Worm (Caenorhabditis elegans): Measurements from ENCODE around the gene M04B2.4.

M04B2.4 gene

ce11 chrIV:11475080-11475479, 45.8 kb downstream of the M04B2.4 start:
- TF ChIP-seq set-16 (GFP tag; IDR thresholded peaks at IDR 0.05) = peak; percentile 79
- no peak for TF ChIP-seq arid-1 (GFP tag; conservative IDR thresholded peaks at IDR 0.05)

DNA sequence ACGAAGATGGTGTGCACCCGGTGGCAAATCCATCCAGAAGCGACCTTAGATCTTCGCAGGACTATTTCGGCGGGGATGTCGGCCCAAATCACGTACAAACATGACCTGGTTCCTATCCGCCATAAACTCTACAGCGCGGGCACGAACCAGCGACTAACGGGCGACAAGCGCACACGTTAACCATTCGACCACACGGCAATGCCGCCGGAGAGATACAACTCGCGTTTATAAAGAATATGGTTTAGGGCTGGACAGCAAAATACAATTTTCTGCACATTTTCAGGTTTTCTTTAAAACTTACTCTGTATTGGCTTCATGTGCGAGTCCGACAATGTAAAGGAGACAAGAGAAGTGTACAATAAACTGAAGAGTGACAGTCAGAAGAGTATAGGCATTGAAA, 46.8 kb downstream of the M04B2.4 start:
- TF ChIP-seq ama-1 (optimal IDR thresholded peaks at IDR 0.05) (no peak), dmd-8 (GFP tag; IDR thresholded peaks at IDR 0.05) (peak; percentile 99), aly-2 (tag; optimal IDR thresholded peaks at IDR 0.05) (peak; percentile 81), ceh-20 (GFP tag; IDR thresholded peaks at IDR 0.05) (peak; percentile 87), cey-2 (tag; optimal IDR thresholded peaks at IDR 0.05; ENCODE audit: borderline replicate concordance, insufficient read depth) (no peak), gei-8 (GFP tag; optimal IDR thresholded peaks at IDR 0.05) (peak; percentile 97), zip-2 (tag; optimal IDR thresholded peaks at IDR 0.05) (no peak), egl-27 (tag; optimal IDR thresholded peaks at IDR 0.05) (no peak), D1046.2 (GFP tag; IDR thresholded peaks at IDR 0.05) (peak; percentile 93), madf-5 (GFP tag; IDR thresholded peaks at IDR 0.05) (peak; percentile 76 to 88; a peak in 3 of 4 replicates), F26F4.8 (GFP tag; conservative IDR thresholded peaks at IDR 0.05) (peak; percentile 98), nhr-237 (tag; optimal IDR thresholded peaks at IDR 0.05) (no peak), php-3 (GFP tag; IDR thresholded peaks at IDR 0.05) (peak; percentile 91), ztf-11 (tag; optimal IDR thresholded peaks at IDR 0.05) (no peak), F37D6.2 (tag; optimal IDR thresholded peaks at IDR 0.05) (peak; percentile 46), dmd-9 (GFP tag; IDR thresholded peaks at IDR 0.05) (peak; percentile 89), hlh-30 (tag; optimal IDR thresholded peaks at IDR 0.05; ENCODE audit: insufficient read depth) (peak; percentile 73), F49E8.2 (tag; optimal IDR thresholded peaks at IDR 0.05; ENCODE audit: borderline replicate concordance) (peak; percentile 76), unc-130 (GFP tag; optimal IDR thresholded peaks at IDR 0.05) (peak; percentile 87), zfp-3 (GFP tag; conservative IDR thresholded peaks at IDR 0.05) (peak; percentile 90; the same call in 1 of the 2 replicates), sdz-12 (GFP tag; optimal IDR thresholded peaks at IDR 0.05) (peak; percentile 91), ctbp-1 (GFP tag; IDR thresholded peaks at IDR 0.05) (peak; percentile 87), lin-13 (GFP tag; optimal IDR thresholded peaks at IDR 0.05) (peak; percentile 85), ZK546.5 (tag; optimal IDR thresholded peaks at IDR 0.05) (no peak), lir-3 (tag; optimal IDR thresholded peaks at IDR 0.05) (peak; percentile 91), ceh-82 (tag; optimal IDR thresholded peaks at IDR 0.05) (no peak), nhr-48 (tag; optimal IDR thresholded peaks at IDR 0.05) (peak; percentile 68), nhr-111 (GFP tag; optimal IDR thresholded peaks at IDR 0.05) (peak; percentile 95), duxl-1 (tag; optimal IDR thresholded peaks at IDR 0.05; ENCODE audit: poor library complexity) (peak; percentile 86), hlh-11 (tag; optimal IDR thresholded peaks at IDR 0.05) (peak; percentile 78), mxl-2 (GFP tag; conservative IDR thresholded peaks at IDR 0.05) (peak; percentile 91), Y75B8A.6 (GFP tag; IDR thresholded peaks at IDR 0.05) (peak; percentile 87), mdl-1 (tag; optimal IDR thresholded peaks at IDR 0.05) (peak in 1 of 2 experiments; percentile 3), daf-8 (GFP tag; IDR thresholded peaks at IDR 0.05) (0 out of 2 replicates have a peak, but pooled peaks have one; percentile 87), nhr-77 (tag; optimal IDR thresholded peaks at IDR 0.05) (no peak), ceh-28 (tag; optimal IDR thresholded peaks at IDR 0.05) (no peak), arid-1 (GFP tag; conservative IDR thresholded peaks at IDR 0.05) (peak; percentile 96), lim-7 (GFP tag; IDR thresholded peaks at IDR 0.05) (peak; percentile 99), tag-97 (GFP tag; IDR thresholded peaks at IDR 0.05) (0 out of 2 replicates have a peak, but pooled peaks have one; percentile 72), mep-1 (tag; optimal IDR thresholded peaks at IDR 0.05) (peak; percentile 80), ceh-62 (tag; optimal IDR thresholded peaks at IDR 0.05) (no peak), vab-7 (GFP tag; IDR thresholded peaks at IDR 0.05) (peak; percentile 96), ceh-44 (GFP tag; IDR thresholded peaks at IDR 0.05) (peak; percentile 71), daf-16 (GFP tag; optimal IDR thresholded peaks at IDR 0.05) (peak; percentile 59 to 91), daf-16 (tag; optimal IDR thresholded peaks at IDR 0.05) (peak; percentile 73), zip-11 (GFP tag; IDR thresholded peaks at IDR 0.05) (peak; percentile 90), lin-15B (tag; optimal IDR thresholded peaks at IDR 0.05) (no peak), tra-1 (GFP tag; IDR thresholded peaks at IDR 0.05) (peak; percentile 96), nhr-28 (tag; optimal IDR thresholded peaks at IDR 0.05) (peak; percentile 24)

Data from whole organism, L4 larva.